Fruit fly (Drosophila melanogaster) whole organism, adult: ENCODE data around the gene CG12024.

ENCODE experiments used
- CG11617 ChIP-seq: fragments of 200-800 bp; sonication (Bioruptor generic); optimal IDR thresholded peaks from 2 replicates; lab custom pipeline; 2017; ENCODE audit warnings: mild to moderate bottlenecking, missing biosample characterization, missing genetic modification reagents, missing genetic modification characterization
- kay ChIP-seq: fragments of 200-800 bp; sonication (Bioruptor generic); peaks from one replicate; lab custom pipeline; 2016; ENCODE audit warnings: missing biosample characterization, missing genetic modification characterization, borderline replicate concordance
- toe ChIP-seq: fragments of 200-800 bp; sonication (Bioruptor generic); optimal IDR thresholded peaks from 2 replicates; lab custom pipeline; 2016; ENCODE audit warnings: missing biosample characterization, missing genetic modification characterization

DNA sequence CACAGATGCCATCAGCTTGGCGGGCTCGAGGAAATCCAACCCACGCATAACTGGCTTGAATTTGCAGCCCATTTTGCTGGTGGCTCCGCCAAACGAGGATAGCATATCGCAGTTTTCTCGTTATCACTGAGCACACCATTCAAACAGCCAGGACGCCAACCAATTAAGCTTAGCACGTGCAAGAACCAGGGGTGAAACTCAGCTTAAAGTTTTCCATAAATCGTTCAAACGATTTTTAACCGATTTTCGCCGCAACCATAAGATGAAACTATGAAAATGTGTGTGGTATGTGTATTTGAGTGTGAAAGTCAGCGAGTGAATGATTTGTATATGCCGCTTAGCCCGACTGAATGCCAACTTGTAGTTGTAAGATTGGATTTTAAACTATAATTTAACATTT lies 34.0 kb downstream of the CG12024 start:
- TF ChIP-seq toe (GFP tag; lab: Kevin White, UChicago) (no peak), CG11617 (GFP tag; lab: Kevin White, UChicago) (no peak), kay (GFP tag; lab: Kevin White, UChicago) (no peak)
